Worm (Caenorhabditis elegans): ENCODE data around the gene H25K10.1.

DNA sequence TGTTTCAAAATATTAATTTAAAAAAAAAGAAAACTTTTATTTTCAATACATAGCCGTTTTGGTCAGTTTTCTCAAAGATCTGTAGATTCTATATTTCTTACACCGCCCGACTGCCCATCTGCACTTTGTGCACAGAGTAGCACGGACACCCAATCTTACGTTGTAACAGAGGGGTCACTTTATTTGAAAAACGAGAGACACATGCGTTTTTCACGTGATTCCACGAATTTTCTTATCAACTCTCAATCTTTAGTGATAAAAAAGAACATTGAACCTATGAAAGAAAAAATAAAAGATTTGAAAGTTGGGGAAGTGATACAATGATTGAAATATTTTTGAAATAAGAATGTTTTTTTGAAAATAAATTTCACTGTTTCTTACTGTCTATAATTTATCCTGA lies 30.8 kb upstream of the H25K10.1 start:
- no peak for TF ChIP-seq nhr-237 (tag; optimal IDR thresholded peaks at IDR 0.05)
- TF ChIP-seq tbx-2 (tag; optimal IDR thresholded peaks at IDR 0.05), result no peak
- TF ChIP-seq C04F5.9 (tag; optimal IDR thresholded peaks at IDR 0.05), result no peak

Data from whole organism, L1 larva.